Worm (Caenorhabditis elegans) whole organism, dauer: Measurements from ENCODE around the gene R10D12.13.

Experiments
- unc-62 ChIP-seq: sonication (generic microtip); optimal IDR thresholded peaks from 2 replicates; lab custom pipeline; 2017; ENCODE audit warnings: missing biosample characterization, missing genetic modification reagents, missing genetic modification characterization

R10D12.13 gene

DNA sequence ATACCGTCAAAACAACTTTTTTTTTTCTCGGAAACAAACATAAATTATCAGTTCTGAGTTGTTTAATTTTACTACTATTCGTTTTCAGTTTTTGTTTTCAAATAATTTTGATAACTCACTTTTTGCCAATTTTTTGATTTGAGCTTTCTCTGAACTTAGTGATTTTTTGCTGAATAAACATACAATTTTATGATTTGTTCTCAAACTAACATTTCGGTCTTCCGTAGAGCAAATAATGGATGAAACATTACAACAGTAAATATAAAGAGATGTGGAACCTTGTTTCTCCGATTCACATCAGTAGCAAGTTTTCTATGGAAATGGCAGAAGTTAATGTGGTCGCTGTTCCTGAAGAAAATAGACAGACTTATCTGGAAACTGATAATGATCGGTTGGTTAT is 12.5 kb upstream of the R10D12.13 start, which contains the start of gene R10D12.7:
R10D12.7 (plus strand) TSS at position 301 of the 400 bp plus-strand sequence.
- no peak for TF ChIP-seq unc-62 (GFP tag; lab: Kevin White, UChicago)

DNA sequence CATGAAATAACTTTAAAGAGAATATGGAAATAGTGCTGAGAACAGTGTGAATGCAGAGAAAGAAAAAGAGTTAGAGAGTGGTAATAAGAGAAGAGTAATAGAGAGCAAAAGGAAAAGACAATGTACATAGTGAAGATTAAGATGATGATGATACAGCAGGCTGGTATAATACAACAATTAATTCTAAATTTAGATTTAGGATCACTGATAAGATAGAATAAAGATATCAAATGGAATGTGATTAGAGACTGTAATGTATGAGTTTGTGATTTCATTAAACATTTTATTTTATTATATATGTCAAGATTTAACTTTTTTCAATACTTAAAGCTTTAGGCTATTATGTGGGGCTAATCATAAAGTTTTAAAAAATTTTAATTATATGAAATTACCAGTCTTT is 9.0 kb upstream of the R10D12.13 start, which contains the start of gene R10D12.8:
R10D12.8 (minus strand) TSS at position 101 of the 400 bp plus-strand sequence.
- TF ChIP-seq unc-62 (GFP tag; lab: Kevin White, UChicago) = no peak

- no peak for TF ChIP-seq unc-62 (GFP tag; lab: Kevin White, UChicago)
Measured at ce11 chrV:13954056-13954455, 8.2 kb upstream of the R10D12.13 start, which contains the start of gene swt-6. Gene swt-6 (plus strand): TSS chrV:13954356.

DNA sequence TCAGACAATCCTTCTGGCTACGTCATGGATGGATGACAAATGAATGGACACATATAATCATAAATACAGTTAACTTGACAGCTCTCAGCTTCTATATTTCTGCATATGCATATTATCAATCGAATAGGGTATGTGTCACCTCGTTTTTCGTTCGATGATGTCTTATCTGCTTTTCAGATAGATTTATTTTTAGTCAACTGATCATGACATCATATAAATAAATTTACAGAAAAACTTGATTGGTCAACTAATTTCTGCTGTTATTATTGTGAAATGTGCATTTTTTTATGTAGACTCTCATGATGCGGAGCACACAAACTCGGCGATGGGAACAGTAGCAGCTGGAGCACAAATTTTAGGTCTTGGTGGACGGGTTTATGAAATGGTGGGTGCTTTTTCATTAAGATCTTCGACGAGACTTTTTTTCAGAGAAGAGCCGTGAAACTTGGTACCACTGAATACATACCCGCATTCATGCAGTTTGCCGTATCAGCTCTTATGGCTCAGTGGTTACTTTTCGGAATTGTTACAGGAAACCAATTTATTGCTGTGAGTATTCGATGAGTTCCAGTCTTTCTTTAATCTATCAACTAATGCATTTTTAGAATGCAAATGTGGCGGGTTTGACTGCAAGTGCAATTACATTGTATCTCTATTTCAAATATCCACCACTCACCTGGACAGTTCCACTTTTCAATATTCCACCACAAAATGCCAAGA is 6.7 kb upstream of the R10D12.13 start:
- TF ChIP-seq unc-62 (GFP tag; lab: Kevin White, UChicago) = no peak

- TF ChIP-seq unc-62 (GFP tag; lab: Kevin White, UChicago) = no peak
Measured at ce11 chrV:13957691-13958090, 4.5 kb upstream of the R10D12.13 start.

DNA sequence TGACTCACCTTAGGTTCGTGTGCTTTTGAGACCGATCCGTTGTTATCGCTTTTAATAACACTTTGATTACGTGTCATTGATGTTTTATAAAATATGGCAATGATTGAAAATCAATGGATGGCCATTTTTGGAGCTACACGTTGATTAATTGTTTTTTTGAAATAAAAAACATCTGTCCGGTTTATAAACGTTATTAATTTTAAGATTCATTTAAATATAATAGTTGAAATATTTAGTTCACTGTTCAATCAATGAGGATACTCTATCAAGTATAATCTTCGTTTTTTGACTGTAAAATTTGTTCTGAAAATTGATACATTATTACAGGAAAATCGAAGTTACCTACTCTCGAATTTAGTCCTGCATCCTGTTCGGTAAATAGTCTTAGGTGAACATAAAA is 4.0 kb upstream of the R10D12.13 start, which contains the start of gene R10D12.10:
R10D12.10 (minus strand) TSS at position 101 of the 400 bp plus-strand sequence.
- no peak for TF ChIP-seq unc-62 (GFP tag; lab: Kevin White, UChicago)

- no peak for TF ChIP-seq unc-62 (GFP tag; lab: Kevin White, UChicago)
Measured at ce11 chrV:13960916-13961315, 1.3 kb upstream of the R10D12.13 start, which contains the start of gene srh-24. Gene srh-24 (minus strand): TSS chrV:13961016.

DNA sequence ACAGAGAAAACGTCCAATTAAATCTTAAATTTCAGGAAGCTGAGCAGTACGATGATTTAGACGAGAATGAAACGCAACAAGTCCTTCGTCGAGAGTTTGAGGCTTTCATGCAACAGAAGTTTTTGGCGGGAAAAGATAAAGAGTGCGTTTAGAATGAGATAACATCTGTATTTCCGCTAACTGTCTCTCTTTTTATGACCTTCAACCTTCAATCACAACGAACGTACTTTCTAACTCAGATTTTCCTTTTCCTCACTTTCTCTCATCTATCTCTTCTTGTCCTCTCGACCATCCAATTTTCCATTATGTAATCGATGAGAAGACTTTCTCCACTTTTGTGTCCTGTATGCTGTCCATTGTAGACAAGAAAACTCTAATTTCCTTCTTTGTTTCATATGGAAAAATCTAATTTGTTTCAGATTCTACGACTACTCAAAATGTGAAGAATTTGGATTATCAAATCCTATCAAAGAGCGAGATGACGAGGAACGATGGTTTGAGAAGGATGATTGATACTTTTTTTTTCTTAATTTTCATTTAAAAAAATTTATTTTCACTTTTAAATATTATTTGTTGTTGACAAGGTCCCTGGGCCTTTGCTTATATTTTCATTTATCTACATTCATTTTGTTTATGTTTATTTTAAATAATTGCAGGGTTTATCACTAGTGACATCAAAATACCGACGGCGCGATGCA is 1.2 kb downstream of the R10D12.13 start, which contains the start of gene sao-1:
sao-1 (plus strand) TSS at position 648 of the 698 bp plus-strand sequence.
- TF ChIP-seq unc-62 (GFP tag; lab: Kevin White, UChicago) = no peak

ce11 chrV:13980807-13981206 is 18.6 kb downstream of the R10D12.13 start, which contains the start of gene eol-1:
Gene eol-1 (minus strand): TSS chrV:13980907.
- no peak for TF ChIP-seq unc-62 (GFP tag; lab: Kevin White, UChicago)

ce11 chrV:13981677-13982076 is 19.5 kb downstream of the R10D12.13 start:
- TF ChIP-seq unc-62 (GFP tag; lab: Kevin White, UChicago) = no peak

DNA sequence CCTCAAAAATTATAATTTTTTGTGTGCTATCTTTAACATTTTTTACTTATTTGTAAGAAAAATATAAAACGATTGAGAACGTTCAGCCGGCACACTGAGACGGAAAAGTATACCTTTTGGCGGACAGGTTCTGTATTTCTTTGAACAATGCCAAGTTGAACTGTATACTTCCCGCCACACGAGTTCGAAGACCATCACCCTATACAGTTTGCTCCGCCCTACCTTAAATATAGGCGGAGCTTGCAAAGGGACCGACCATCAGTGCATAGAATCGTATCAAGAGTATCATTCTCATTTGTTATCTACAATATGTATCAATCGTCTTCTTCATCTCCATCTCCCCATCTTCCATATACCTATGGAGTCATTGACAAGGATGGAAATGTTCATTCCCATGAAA is 22.6 kb downstream of the R10D12.13 start, which contains the start of gene end-1:
end-1 (plus strand) TSS at position 301 of the 400 bp plus-strand sequence.
- no peak for TF ChIP-seq unc-62 (GFP tag; lab: Kevin White, UChicago)

DNA sequence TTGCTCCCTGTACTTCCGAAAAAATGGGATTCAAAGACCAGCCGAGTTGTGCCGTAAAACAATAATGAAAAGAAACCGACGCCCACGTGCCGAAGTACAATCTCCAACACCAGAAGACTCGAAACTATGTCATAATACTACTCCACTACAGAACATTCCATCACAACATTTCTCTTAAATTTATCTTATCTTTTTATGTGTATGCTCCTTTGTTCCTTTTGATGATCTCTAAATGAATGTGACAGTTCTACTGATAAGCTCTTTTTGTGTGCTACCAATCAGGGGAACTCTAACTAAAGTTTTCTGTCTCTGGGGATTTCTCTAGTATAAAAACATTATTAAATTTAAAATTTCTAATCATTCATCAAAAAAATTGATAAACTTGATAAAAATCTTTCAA is 24.6 kb downstream of the R10D12.13 start:
- no peak for TF ChIP-seq unc-62 (GFP tag; lab: Kevin White, UChicago)

DNA sequence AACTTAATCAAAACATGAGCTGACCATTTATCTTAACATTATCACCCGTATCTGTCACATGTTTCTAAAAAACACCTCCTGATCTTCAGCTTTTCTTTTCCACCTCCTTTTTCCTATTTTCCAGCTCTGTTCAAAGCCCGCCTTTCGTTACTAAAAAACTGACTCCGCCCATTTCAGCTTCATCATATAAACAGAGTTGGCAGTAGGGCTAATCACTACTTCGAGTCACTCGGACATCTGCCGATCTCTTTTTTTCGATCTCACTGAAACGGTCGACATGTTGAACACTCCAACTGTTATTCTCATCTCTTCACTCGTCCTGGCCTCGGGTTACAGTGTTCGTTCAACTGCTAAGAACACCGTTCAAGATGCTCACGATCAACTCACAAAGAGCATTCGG is 30.3 kb downstream of the R10D12.13 start, which contains the start of gene droe-4:
droe-4 (plus strand) TSS at position 172 of the 400 bp plus-strand sequence.
- TF ChIP-seq unc-62 (GFP tag; lab: Kevin White, UChicago) = no peak

ce11 chrV:13993478-13993877 is 31.3 kb downstream of the R10D12.13 start:
- no peak for TF ChIP-seq unc-62 (GFP tag; lab: Kevin White, UChicago)

DNA sequence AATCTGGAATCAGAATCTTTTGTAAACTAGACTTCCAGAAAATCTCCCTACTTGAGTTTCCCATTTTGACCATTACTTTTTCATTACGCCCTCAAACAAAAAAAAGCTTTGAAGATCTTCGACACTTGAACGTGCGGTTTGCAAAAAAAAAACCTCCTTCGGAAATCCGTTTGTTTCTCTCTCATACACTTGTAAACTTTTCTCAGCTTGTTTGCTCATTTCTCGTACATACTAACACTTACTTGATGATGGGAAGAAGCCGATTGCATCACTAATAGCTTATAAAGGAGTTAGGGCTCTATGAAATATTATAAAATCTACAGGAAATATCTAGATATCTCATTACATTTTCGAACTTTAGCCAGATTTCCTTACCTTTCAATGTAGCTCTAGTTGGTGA is 39.7 kb downstream of the R10D12.13 start:
- no peak for TF ChIP-seq unc-62 (GFP tag; lab: Kevin White, UChicago)

DNA sequence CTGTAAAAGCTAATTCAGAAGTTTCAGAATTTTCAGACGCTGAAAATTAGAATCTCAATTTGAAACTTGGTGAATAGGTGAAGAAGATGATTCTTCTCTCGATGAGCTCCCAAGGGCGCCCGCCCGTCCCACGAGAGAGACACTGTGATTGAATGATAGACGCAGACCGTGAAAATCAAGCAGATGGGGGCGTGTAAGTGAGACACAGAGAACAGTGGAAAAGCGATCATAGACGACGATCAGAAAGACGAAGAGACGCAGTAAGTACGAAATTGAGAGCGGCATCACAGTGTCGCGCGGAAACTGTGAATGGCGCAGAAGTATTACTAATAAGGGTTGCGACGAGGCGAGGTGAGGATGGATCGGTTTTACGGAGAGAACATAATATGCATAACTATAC is 40.2 kb downstream of the R10D12.13 start:
- TF ChIP-seq unc-62 (GFP tag; lab: Kevin White, UChicago) = no peak
